Fruit fly (Drosophila melanogaster) whole organism, wandering third instar larva: ENCODE results near the gene RpL17.

ENCODE experiments used
- CG9705 ChIP-seq: fragments of 200-800 bp; sonication (Bioruptor generic); optimal IDR thresholded peaks from 2 replicates; lab custom pipeline; 2018; ENCODE audit warnings: missing biosample characterization, mild to moderate bottlenecking, missing genetic modification characterization
- Dif ChIP-seq: fragments of 200-275, 200-300 bp; sonication (Bioruptor generic); optimal IDR thresholded peaks from 2 replicates; lab custom pipeline; 2018; ENCODE audit warnings: missing biosample characterization, missing genetic modification characterization; ENCODE audit not compliant: partially characterized antibody
- OdsH ChIP-seq: fragments of 200-800 bp; sonication (Bioruptor generic); optimal IDR thresholded peaks from 2 replicates; lab custom pipeline; 2016; ENCODE audit warnings: missing biosample characterization, mild to moderate bottlenecking, missing genetic modification characterization
- Sp1 ChIP-seq: fragments of 200-800 bp; sonication (Bioruptor generic); optimal IDR thresholded peaks from 3 replicates; lab custom pipeline; 2019; ENCODE audit warnings: missing biosample characterization, mild to moderate bottlenecking, missing genetic modification characterization, moderate library complexity
- br ChIP-seq: fragments of 200-800 bp; sonication (Bioruptor generic); optimal IDR thresholded peaks from 2 replicates; lab custom pipeline; 2016; ENCODE audit warnings: missing biosample characterization, missing genetic modification characterization
- dl ChIP-seq, 2 experiments: fragments of 175-275, 200-275 bp in 1 of 2; fragments of 200-275 bp in 1 of 2; sonication (Bioruptor generic); optimal IDR thresholded peaks; lab custom pipeline; 2018; ENCODE audit warnings: mild to moderate bottlenecking in 2 of 2, missing biosample characterization in 2 of 2, missing genetic modification characterization in 2 of 2, moderate library complexity in 2 of 2; ENCODE audit not compliant: partially characterized antibody in 2 of 2, insufficient read depth in 1 of 2
- dmrt93B ChIP-seq: fragments of 200-800 bp; sonication (Bioruptor generic); optimal IDR thresholded peaks from 2 replicates; lab custom pipeline; 2018; ENCODE audit warnings: missing biosample characterization, mild to moderate bottlenecking, missing genetic modification characterization
- ey ChIP-seq: fragments of 200-800 bp; sonication (Bioruptor generic); optimal IDR thresholded peaks from 2 replicates; lab custom pipeline; 2016; ENCODE audit warnings: missing biosample characterization, missing genetic modification characterization
- fru ChIP-seq: fragments of 200-800 bp; sonication (Bioruptor generic); optimal IDR thresholded peaks from 3 replicates; lab custom pipeline; 2016; ENCODE audit warnings: missing biosample characterization, mild to moderate bottlenecking, missing genetic modification characterization
- h ChIP-seq: fragments of 200-800 bp; sonication (Bioruptor generic); optimal IDR thresholded peaks from 3 replicates; lab custom pipeline; 2016; ENCODE audit warnings: missing biosample characterization, mild to moderate bottlenecking, missing genetic modification characterization
- pan ChIP-seq: fragments of >200 bp; optimal IDR thresholded peaks from 2 replicates; lab custom pipeline; 2017
- sage ChIP-seq: fragments of 200-800 bp; sonication (Bioruptor generic); optimal IDR thresholded peaks from 2 replicates; lab custom pipeline; 2016; ENCODE audit warnings: missing biosample characterization, mild to moderate bottlenecking, missing genetic modification characterization
- usp ChIP-seq: fragments of >200 bp; optimal IDR thresholded peaks from 2 replicates; lab custom pipeline; 2017; ENCODE audit warnings: missing biosample characterization, missing genetic modification characterization

DNA sequence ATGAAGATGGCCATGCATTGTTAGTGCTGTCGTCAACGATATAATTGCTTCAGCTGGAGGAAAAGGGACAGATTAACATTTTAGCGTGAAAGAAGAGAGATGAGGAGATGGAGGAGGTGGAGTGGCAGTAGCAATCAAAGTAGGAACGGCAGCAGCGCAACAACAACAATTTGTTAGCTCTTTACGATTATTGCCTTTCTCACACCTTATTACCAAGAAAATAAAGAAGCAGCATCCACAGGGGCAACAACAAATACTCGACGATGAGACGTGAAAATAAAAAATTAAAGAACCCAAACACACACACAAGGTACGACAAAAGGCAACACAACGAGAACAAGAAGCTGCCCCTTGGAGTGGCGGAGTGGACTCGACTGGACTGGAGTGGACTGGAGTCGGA, 32.9 kb upstream of the RpL17 start:
- TF ChIP-seq dmrt93B (GFP tag; lab: Kevin White, UChicago) (no peak), dl (GFP tag; optimal IDR thresholded peaks at IDR 0.05; lab: Kevin White, UChicago; ENCODE audit: insufficient read depth in 1 of 2, partially characterized antibody in 2 of 2) (no peak), Dif (no peak), h (no peak), usp (GFP tag; lab: Kevin White, UChicago) (no peak), fru (GFP tag; lab: Kevin White, UChicago) (no peak), OdsH (GFP tag; lab: Kevin White, UChicago) (no peak), br (no peak), CG9705 (no peak), sage (GFP tag; lab: Kevin White, UChicago) (no peak), Sp1 (GFP tag; lab: Kevin White, UChicago) (no peak), ey (GFP tag; lab: Kevin White, UChicago) (no peak), pan (lab: Kevin White, UChicago) (no peak)
